Fruit fly (Drosophila melanogaster): ENCODE results near the gene CkIIalpha-i3.

The CkIIalpha-i3 gene

DNA sequence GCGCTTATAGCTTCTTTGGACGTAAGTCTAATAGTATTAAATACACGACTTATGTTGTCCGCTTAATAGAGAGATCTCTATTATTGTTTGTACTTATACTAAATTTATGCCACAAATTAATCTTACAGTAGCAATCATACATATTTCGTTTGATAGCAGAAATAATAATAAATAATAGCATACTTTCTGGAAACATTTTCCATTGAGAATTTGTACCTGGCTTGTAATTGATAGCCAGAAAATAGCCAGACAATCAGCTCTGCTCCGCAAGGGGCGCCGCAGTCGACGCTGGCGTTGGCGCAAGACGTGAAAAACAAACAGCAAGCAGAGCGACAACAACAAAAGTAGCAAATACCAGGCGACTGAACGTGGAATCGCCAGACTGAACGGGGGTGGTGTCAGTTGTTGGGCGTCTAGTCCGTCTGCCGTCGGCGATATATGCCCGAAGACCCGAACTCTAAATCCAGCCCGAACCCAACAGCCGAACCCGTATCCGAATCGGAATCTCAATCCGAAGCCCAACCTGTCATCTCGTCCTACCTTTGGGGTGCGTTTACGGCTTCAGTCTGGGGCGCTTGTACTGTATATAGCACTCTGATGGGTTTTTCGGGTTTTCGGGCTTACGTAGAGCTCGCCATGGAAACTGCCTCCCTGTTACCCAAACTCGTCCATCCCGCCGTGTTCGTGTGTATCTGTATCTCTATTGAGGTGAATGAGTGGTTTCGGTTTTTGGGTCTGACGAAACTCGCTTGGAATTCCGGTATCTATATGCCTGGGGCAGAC, 10.8 kb downstream of the CkIIalpha-i3 start:
- TF ChIP-seq Sox15 (GFP tag; optimal IDR thresholded peaks at IDR 0.05) (no peak), CG11902 (GFP tag; optimal IDR thresholded peaks at IDR 0.05) (no peak), CG6163 (GFP tag; IDR thresholded peaks at IDR 0.05) (peak; percentile 16; the same call in 1 of the 3 replicates), CG31627 (GFP tag; optimal IDR thresholded peaks at IDR 0.05) (peak; percentile 56), fd59A (GFP tag; optimal IDR thresholded peaks at IDR 0.05) (peak; percentile 41), CG6276 (GFP tag; optimal IDR thresholded peaks at IDR 0.05) (peak; percentile 10), Met (GFP tag; optimal IDR thresholded peaks at IDR 0.05) (peak; percentile 54), CG9139 (GFP tag; optimal IDR thresholded peaks at IDR 0.05) (no peak), svp (GFP tag) (peak; percentile 30), Eip93F (GFP tag; optimal IDR thresholded peaks at IDR 0.05) (no peak), fd85E (GFP tag; optimal IDR thresholded peaks at IDR 0.05) (no peak), CG4318 (GFP tag; optimal IDR thresholded peaks at IDR 0.05) (peak; percentile 47), spab (GFP tag; optimal IDR thresholded peaks at IDR 0.05) (peak; percentile 68), CG10631 (GFP tag; optimal IDR thresholded peaks at IDR 0.05) (peak; percentile 25), Smox (GFP tag; optimal IDR thresholded peaks at IDR 0.05) (peak; percentile 47), CG34406 (GFP tag; optimal IDR thresholded peaks at IDR 0.05) (no peak), vri (GFP tag; optimal IDR thresholded peaks at IDR 0.05) (peak; percentile 11), acj6 (GFP tag; optimal IDR thresholded peaks at IDR 0.05) (peak; percentile 42), Hr39 (GFP tag; optimal IDR thresholded peaks at IDR 0.05) (peak; percentile 36), dsx (GFP tag; optimal IDR thresholded peaks at IDR 0.05; ENCODE audit: poor library complexity, severe bottlenecking) (no peak), Sox102F (GFP tag; optimal IDR thresholded peaks at IDR 0.05) (peak; percentile 42), CG7368 (GFP tag; optimal IDR thresholded peaks at IDR 0.05) (no peak), esn (GFP tag; optimal IDR thresholded peaks at IDR 0.05) (peak; percentile 60), salr (GFP tag; optimal IDR thresholded peaks at IDR 0.05) (peak; percentile 5 to 29), CG15336 (GFP tag; IDR thresholded peaks at IDR 0.05) (0 out of 2 replicates have a peak, but pooled peaks have one; percentile 41), Sox14 (GFP tag; optimal IDR thresholded peaks at IDR 0.05) (peak; percentile 57), CG10669 (GFP tag; optimal IDR thresholded peaks at IDR 0.05) (peak; percentile 55), ss (GFP tag; optimal IDR thresholded peaks at IDR 0.05) (peak; percentile 2 to 18), fkh (GFP tag; optimal IDR thresholded peaks at IDR 0.05) (peak; percentile 80), CG11762 (GFP tag; optimal IDR thresholded peaks at IDR 0.05; ENCODE audit: insufficient read depth) (no peak), Gug (GFP tag; IDR thresholded peaks at IDR 0.05) (no peak), CG8319 (GFP tag; optimal IDR thresholded peaks at IDR 0.05) (no peak), topi (GFP tag; optimal IDR thresholded peaks at IDR 0.05) (peak; percentile 46), net (GFP tag; optimal IDR thresholded peaks at IDR 0.05) (no peak), CG11294 (GFP tag; IDR thresholded peaks at IDR 0.05) (no peak), CG1621 (tag; optimal IDR thresholded peaks at IDR 0.05) (peak; percentile 36), achi (GFP tag; optimal IDR thresholded peaks at IDR 0.05) (peak; percentile 51), CG8632 (GFP tag; optimal IDR thresholded peaks at IDR 0.05) (peak; percentile 38), pdm3 (GFP tag; optimal IDR thresholded peaks at IDR 0.05) (peak; percentile 74), CG6854 (GFP tag; optimal IDR thresholded peaks at IDR 0.05) (no peak), OdsH (GFP tag; optimal IDR thresholded peaks at IDR 0.05) (peak; percentile 68), CG6808 (GFP tag; optimal IDR thresholded peaks at IDR 0.05) (peak; percentile 44), CG6792 (GFP tag; optimal IDR thresholded peaks at IDR 0.05) (no peak), Ets21C (GFP tag; optimal IDR thresholded peaks at IDR 0.05) (no peak), Eip78C (GFP tag) (peak; percentile 80), CG32006 (GFP tag; optimal IDR thresholded peaks at IDR 0.05) (peak; percentile 77), lz (GFP tag; optimal IDR thresholded peaks at IDR 0.05) (peak; percentile 49), cyc (GFP tag; optimal IDR thresholded peaks at IDR 0.05) (peak; percentile 26), CG3919 (GFP tag; optimal IDR thresholded peaks at IDR 0.05) (peak; percentile 47), Eip75B (GFP tag; optimal IDR thresholded peaks at IDR 0.05) (peak; percentile 66)

Data from whole organism, prepupa.